Fruit fly (Drosophila melanogaster): ENCODE measurements around the gene CG43330.

CG43330 gene

DNA sequence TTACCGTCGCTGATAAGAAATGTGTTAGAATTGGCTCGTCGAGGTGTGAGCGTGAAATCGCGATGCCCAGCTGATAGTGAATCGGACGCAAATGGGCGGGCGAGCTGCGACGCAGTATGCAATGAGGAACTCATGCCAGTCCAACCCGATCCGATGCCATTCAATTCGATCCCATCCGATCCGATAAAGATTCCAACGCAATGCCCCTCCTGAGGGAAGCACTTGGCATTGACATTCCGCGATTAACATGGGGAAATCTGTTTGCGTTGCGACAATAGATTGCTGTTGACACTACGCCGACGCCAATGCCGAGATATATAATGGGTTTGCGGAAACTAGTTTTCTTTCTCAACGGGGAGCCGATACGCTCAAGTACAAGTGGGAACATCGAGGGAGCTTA lies 40.8 kb downstream of the CG43330 start (continued):
- TF ChIP-seq CG7928 (GFP tag; optimal IDR thresholded peaks at IDR 0.05) (no peak), ash1 (GFP tag; optimal IDR thresholded peaks at IDR 0.05) (no peak), CG43689 (GFP tag; IDR thresholded peaks at IDR 0.05) (no peak), lab (GFP tag; optimal IDR thresholded peaks at IDR 0.05) (no peak), sens (GFP tag) (peak; percentile 41), MTF-1 (GFP tag; optimal IDR thresholded peaks at IDR 0.05; ENCODE audit: borderline replicate concordance) (no peak), CG14965 (GFP tag; optimal IDR thresholded peaks at IDR 0.05; ENCODE audit: borderline replicate concordance) (no peak), NfI (GFP tag; optimal IDR thresholded peaks at IDR 0.05) (no peak), Hmr (GFP tag; optimal IDR thresholded peaks at IDR 0.05) (no peak), ewg (GFP tag; optimal IDR thresholded peaks at IDR 0.05) (no peak), CG17912 (GFP tag; optimal IDR thresholded peaks at IDR 0.05) (no peak), lmd (GFP tag; IDR thresholded peaks at IDR 0.05) (no peak), CG15479 (GFP tag; optimal IDR thresholded peaks at IDR 0.05) (peak; percentile 6), Bteb2 (GFP tag; optimal IDR thresholded peaks at IDR 0.05) (no peak), CG2129 (GFP tag; IDR thresholded peaks at IDR 0.05; ENCODE audit: partially characterized antibody) (no peak), Aef1 (GFP tag; IDR thresholded peaks at IDR 0.05) (no peak), CG1233 (GFP tag; optimal IDR thresholded peaks at IDR 0.05) (no peak), CG3838 (GFP tag; optimal IDR thresholded peaks at IDR 0.05) (no peak), CG3281 (GFP tag; optimal IDR thresholded peaks at IDR 0.05) (no peak), Fer2 (tag; optimal IDR thresholded peaks at IDR 0.05) (no peak), inv (GFP tag; IDR thresholded peaks at IDR 0.05; ENCODE audit: partially characterized antibody) (no peak), hbn (GFP tag; IDR thresholded peaks at IDR 0.05; ENCODE audit: partially characterized antibody) (no peak)

DNA sequence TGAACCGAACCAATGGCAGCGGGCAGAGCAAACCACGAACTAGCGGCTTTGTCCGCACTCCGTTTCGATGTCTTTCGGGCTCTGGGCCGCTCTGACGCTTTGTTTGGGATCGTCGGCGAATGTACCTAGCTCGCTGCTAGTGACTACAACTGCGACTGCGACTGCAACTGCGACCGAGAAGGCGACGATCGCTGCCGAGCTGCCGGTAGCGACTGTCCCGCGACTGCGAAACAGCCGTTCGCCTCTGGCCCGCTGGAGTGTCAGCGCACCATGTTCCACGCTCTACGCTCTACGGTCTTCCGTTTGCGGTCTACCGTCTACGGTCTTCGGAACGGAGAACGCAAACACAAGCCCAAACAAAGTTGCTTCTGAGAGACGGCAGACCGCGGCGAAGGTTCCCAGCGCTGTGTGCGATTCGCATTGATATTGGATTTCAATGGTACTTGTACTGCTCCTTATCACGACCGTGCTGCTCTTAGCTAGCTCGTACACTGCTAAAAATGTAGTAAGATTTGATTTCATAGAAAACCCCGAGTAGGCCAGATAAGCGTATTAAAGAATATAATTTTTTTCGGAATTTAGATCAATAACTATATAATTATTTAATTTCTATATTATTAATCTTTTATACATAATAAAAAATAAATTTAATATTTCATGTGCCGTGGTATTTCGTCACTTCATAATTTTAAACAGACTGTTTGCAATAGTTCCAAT lies 43.1 kb downstream of the CG43330 start, which contains the start of gene laza:
Gene laza (minus strand): TSS at position 214 of the 717 bp plus-strand sequence.
- TF ChIP-seq cwo (GFP tag; optimal IDR thresholded peaks at IDR 0.05) (peak; percentile 20), CG12744 (GFP tag; optimal IDR thresholded peaks at IDR 0.05) (peak; percentile 0), insv (GFP tag; optimal IDR thresholded peaks at IDR 0.05) (no peak), stwl (tag; optimal IDR thresholded peaks at IDR 0.05) (no peak), CG13296 (GFP tag; optimal IDR thresholded peaks at IDR 0.05) (no peak), amos (GFP tag; IDR thresholded peaks at IDR 0.05; ENCODE audit: partially characterized antibody) (peak; percentile 31; the same call in 1 of the 2 replicates), CG2120 (GFP tag; optimal IDR thresholded peaks at IDR 0.05) (peak; percentile 22), Awh (GFP tag; IDR thresholded peaks at IDR 0.05) (no peak), crc (GFP tag; optimal IDR thresholded peaks at IDR 0.05) (no peak), HLH4C (GFP tag; IDR thresholded peaks at IDR 0.05; ENCODE audit: partially characterized antibody) (0 out of 3 replicates have a peak, but pooled peaks have one; percentile 40), CG12071 (GFP tag; optimal IDR thresholded peaks at IDR 0.05) (no peak), oc (tag; optimal IDR thresholded peaks at IDR 0.05) (no peak), Ssrp (tag; optimal IDR thresholded peaks at IDR 0.05) (no peak), lov (optimal IDR thresholded peaks at IDR 0.05) (no peak), lov (GFP tag; IDR thresholded peaks at IDR 0.05) (no peak), HHEX (GFP tag; optimal IDR thresholded peaks at IDR 0.05) (no peak), cg (GFP tag; optimal IDR thresholded peaks at IDR 0.05) (no peak), so (GFP tag; IDR thresholded peaks at IDR 0.05) (0 out of 3 replicates have a peak, but pooled peaks have one; percentile 9), CG8388 (GFP tag; optimal IDR thresholded peaks at IDR 0.05) (no peak), emc (GFP tag; optimal IDR thresholded peaks at IDR 0.05) (no peak), zfh2 (GFP tag; optimal IDR thresholded peaks at IDR 0.05) (no peak), Bdp1 (GFP tag; optimal IDR thresholded peaks at IDR 0.05) (no peak), CG12942 (GFP tag; optimal IDR thresholded peaks at IDR 0.05) (no peak), CG18011 (GFP tag; optimal IDR thresholded peaks at IDR 0.05) (no peak), crp (GFP tag; optimal IDR thresholded peaks at IDR 0.05) (no peak), CG8765 (GFP tag; IDR thresholded peaks at IDR 0.05) (no peak), Blimp-1 (GFP tag; optimal IDR thresholded peaks at IDR 0.05) (no peak)
